Fruit fly (Drosophila melanogaster) whole organism, adult: ENCODE results near the gene obst-A.
"Not testable (repeated sequence)": the region's sequence is repeated elsewhere in the genome, so short reads cannot be mapped to it uniquely, and the experiment has no call there.

Source experiments
- CG11617 ChIP-seq: fragments of 200-800 bp; sonication (Bioruptor generic); optimal IDR thresholded peaks from 2 replicates; lab custom pipeline; 2017; ENCODE audit warnings: mild to moderate bottlenecking, missing biosample characterization, missing genetic modification reagents, missing genetic modification characterization
- CG5204 ChIP-seq: fragments of 200-800 bp; sonication (Bioruptor generic); optimal IDR thresholded peaks from 2 replicates; lab custom pipeline; 2016; ENCODE audit warnings: missing biosample characterization, missing genetic modification characterization
- CG7101 ChIP-seq: fragments of 200-800 bp; sonication (Bioruptor generic); optimal IDR thresholded peaks from 2 replicates; lab custom pipeline; 2018; ENCODE audit warnings: missing biosample characterization, mild to moderate bottlenecking, missing genetic modification characterization, moderate library complexity
- Clk ChIP-seq: fragments of 200-800 bp; sonication (Bioruptor generic); optimal IDR thresholded peaks from 2 replicates; lab custom pipeline; 2017; ENCODE audit warnings: missing biosample characterization, missing genetic modification characterization
- Crg-1 ChIP-seq: fragments of 200-800 bp; sonication (Bioruptor generic); optimal IDR thresholded peaks from 2 replicates; lab custom pipeline; 2016; ENCODE audit warnings: missing biosample characterization, missing genetic modification characterization
- Mnt ChIP-seq: fragments of 200-800 bp; sonication (Bioruptor generic); optimal IDR thresholded peaks from 2 replicates; lab custom pipeline; 2016; ENCODE audit warnings: missing biosample characterization, mild to moderate bottlenecking, missing genetic modification characterization
- kay ChIP-seq: fragments of 200-800 bp; sonication (Bioruptor generic); peaks from one replicate; lab custom pipeline; 2016; ENCODE audit warnings: missing biosample characterization, missing genetic modification characterization, borderline replicate concordance
- toe ChIP-seq: fragments of 200-800 bp; sonication (Bioruptor generic); optimal IDR thresholded peaks from 2 replicates; lab custom pipeline; 2016; ENCODE audit warnings: missing biosample characterization, missing genetic modification characterization

DNA sequence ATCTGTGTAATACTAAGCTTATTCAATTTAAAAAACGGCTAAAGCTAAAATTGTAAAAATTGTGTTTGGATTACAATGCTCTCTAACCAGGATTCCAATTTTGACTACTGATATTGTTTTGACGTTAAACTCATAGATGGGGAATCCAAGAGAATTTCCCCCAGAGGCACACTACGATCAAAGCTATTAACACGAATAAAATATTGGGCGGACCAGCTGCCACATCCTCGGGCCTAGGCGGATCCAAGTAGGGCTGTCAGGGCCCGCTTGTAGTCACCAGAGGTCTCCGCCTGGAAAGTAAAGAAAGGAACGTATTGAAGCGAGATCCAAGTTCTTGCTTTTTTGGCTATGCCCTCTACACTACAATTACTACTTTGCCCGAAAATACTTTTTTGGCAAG lies 45.5 kb upstream of the obst-A start, which contains the start of gene Sdic3:
- TF ChIP-seq toe (GFP tag; lab: Kevin White, UChicago); Clk (GFP tag; lab: Kevin White, UChicago); CG7101 (tag; lab: Kevin White, UChicago); CG5204; CG11617; Mnt; kay (GFP tag; lab: Kevin White, UChicago); Crg-1 (GFP tag; lab: Kevin White, UChicago): not testable (repeated sequence)
